Worm (Caenorhabditis elegans) whole organism, late embryonic: Measurements from ENCODE around the gene F10A3.4.

Experiments
- K02D7.2 ChIP-seq: sonication (generic microtip); optimal IDR thresholded peaks from 2 replicates; lab custom pipeline; 2017; ENCODE audit warnings: mild to moderate bottlenecking, missing genetic modification characterization, missing compliant biosample characterization
- K09A11.1 ChIP-seq: sonication (generic microtip); optimal IDR thresholded peaks from 2 replicates; lab custom pipeline; 2017; ENCODE audit warnings: antibody characterized with exemption, mild to moderate bottlenecking, missing genetic modification characterization, missing compliant biosample characterization; ENCODE audit not compliant: insufficient read depth
- Y22D7AL.16 ChIP-seq: sonication (generic microtip); optimal IDR thresholded peaks from 2 replicates; lab custom pipeline; 2016; ENCODE audit warnings: missing genetic modification characterization, missing compliant biosample characterization
- ceh-14 ChIP-seq: sonication (generic microtip); optimal IDR thresholded peaks from 2 replicates; lab custom pipeline; 2016; ENCODE audit warnings: missing genotype, missing genetic modification characterization, missing compliant biosample characterization
- ceh-19 ChIP-seq: fragments of 200-800 bp; sonication (Bioruptor generic); optimal IDR thresholded peaks from 2 replicates; lab custom pipeline; 2018; ENCODE audit warnings: mild to moderate bottlenecking, missing genetic modification characterization, missing compliant biosample characterization
- ceh-2 ChIP-seq: sonication (generic microtip); optimal IDR thresholded peaks from 2 replicates; lab custom pipeline; 2016; ENCODE audit warnings: missing genotype, missing genetic modification characterization, missing compliant biosample characterization
- ceh-22 ChIP-seq: sonication (generic microtip); optimal IDR thresholded peaks from 2 replicates; lab custom pipeline; 2017; ENCODE audit warnings: missing biosample characterization, missing genetic modification characterization
- ceh-24 ChIP-seq: sonication (generic microtip); optimal IDR thresholded peaks from 2 replicates; lab custom pipeline; 2016; ENCODE audit warnings: mild to moderate bottlenecking, missing genetic modification characterization, missing compliant biosample characterization
- ceh-31 ChIP-seq: sonication (generic microtip); optimal IDR thresholded peaks from 2 replicates; lab custom pipeline; 2016; ENCODE audit warnings: missing genetic modification characterization, missing compliant biosample characterization
- ceh-6 ChIP-seq: fragments of 200-800 bp; sonication (Bioruptor generic); optimal IDR thresholded peaks from 2 replicates; lab custom pipeline; 2018; ENCODE audit warnings: mild to moderate bottlenecking, missing genetic modification characterization, missing compliant biosample characterization
- ceh-9 ChIP-seq: sonication (generic microtip); optimal IDR thresholded peaks from 2 replicates; lab custom pipeline; 2016; ENCODE audit warnings: mild to moderate bottlenecking, missing genetic modification characterization, inconsistent platforms, missing compliant biosample characterization
- che-1 ChIP-seq: sonication (generic microtip); optimal IDR thresholded peaks from 2 replicates; lab custom pipeline; 2016; ENCODE audit warnings: mild to moderate bottlenecking, missing genetic modification characterization, missing compliant biosample characterization
- dve-1 ChIP-seq: sonication (generic microtip); optimal IDR thresholded peaks from 2 replicates; lab custom pipeline; 2017; ENCODE audit warnings: antibody characterized with exemption, mild to moderate bottlenecking, missing genetic modification characterization, missing compliant biosample characterization
- ets-4 ChIP-seq: sonication (generic microtip); optimal IDR thresholded peaks from 2 replicates; lab custom pipeline; 2016; ENCODE audit warnings: missing genetic modification characterization, missing compliant biosample characterization
- fax-1 ChIP-seq: sonication (generic microtip); optimal IDR thresholded peaks from 2 replicates; lab custom pipeline; 2016; ENCODE audit warnings: missing genotype, missing genetic modification characterization, missing compliant biosample characterization
- fkh-10 ChIP-seq: fragments of 150-350 bp; optimal IDR thresholded peaks from 2 replicates; lab custom pipeline; 2014; ENCODE audit warnings: missing biosample characterization, missing genetic modification reagents, missing genetic modification characterization
- fkh-6 ChIP-seq: sonication (generic microtip); optimal IDR thresholded peaks from 2 replicates; lab custom pipeline; 2016; ENCODE audit warnings: missing genetic modification characterization, missing compliant biosample characterization
- gmeb-2 ChIP-seq: sonication (generic microtip); optimal IDR thresholded peaks from 2 replicates; lab custom pipeline; 2016; ENCODE audit warnings: missing genetic modification characterization, inconsistent platforms, missing compliant biosample characterization
- hlh-30 ChIP-seq: sonication (generic microtip); optimal IDR thresholded peaks from 2 replicates; lab custom pipeline; 2017; ENCODE audit warnings: antibody characterized with exemption, missing genetic modification characterization, missing compliant biosample characterization; ENCODE audit not compliant: insufficient read depth
- hlh-6 ChIP-seq: sonication (generic microtip); optimal IDR thresholded peaks from 2 replicates; lab custom pipeline; 2016; ENCODE audit warnings: missing genotype, missing genetic modification characterization, missing compliant biosample characterization
- lin-11 ChIP-seq: fragments of 200-800 bp; sonication (Bioruptor generic); optimal IDR thresholded peaks from 2 replicates; lab custom pipeline; 2018; ENCODE audit warnings: mild to moderate bottlenecking, missing genetic modification characterization, missing compliant biosample characterization
- mec-3 ChIP-seq: sonication (generic microtip); optimal IDR thresholded peaks from 2 replicates; lab custom pipeline; 2016; ENCODE audit warnings: borderline replicate concordance, missing genetic modification characterization, missing compliant biosample characterization
- nfya-1 ChIP-seq: sonication (generic microtip); optimal IDR thresholded peaks from 2 replicates; lab custom pipeline; 2017; ENCODE audit warnings: missing genetic modification characterization, mild to moderate bottlenecking, missing compliant biosample characterization, antibody characterized with exemption, moderate library complexity
- nhr-11 ChIP-seq: fragments of 150-350 bp; optimal IDR thresholded peaks from 2 replicates; lab custom pipeline; 2014; ENCODE audit warnings: missing biosample characterization, missing genetic modification characterization
- nhr-232 ChIP-seq: sonication (generic microtip); optimal IDR thresholded peaks from 2 replicates; lab custom pipeline; 2016; ENCODE audit warnings: missing genetic modification characterization, missing compliant biosample characterization
- npax-4 ChIP-seq: sonication (generic microtip); optimal IDR thresholded peaks from 2 replicates; lab custom pipeline; 2016; ENCODE audit warnings: missing genetic modification characterization, missing compliant biosample characterization
- odd-2 ChIP-seq: sonication (generic microtip); optimal IDR thresholded peaks from 2 replicates; lab custom pipeline; 2017; ENCODE audit warnings: antibody characterized with exemption, mild to moderate bottlenecking, missing genetic modification characterization, missing compliant biosample characterization
- pag-3 ChIP-seq: sonication (generic microtip); optimal IDR thresholded peaks from 2 replicates; lab custom pipeline; 2016; ENCODE audit warnings: missing compliant biosample characterization, missing genetic modification characterization, borderline replicate concordance
- pat-9 ChIP-seq: fragments of 200-800 bp; sonication (Bioruptor generic); optimal IDR thresholded peaks from 2 replicates; lab custom pipeline; 2018; ENCODE audit warnings: mild to moderate bottlenecking, missing genetic modification characterization, moderate library complexity, missing compliant biosample characterization
- pha-2 ChIP-seq: sonication (generic microtip); optimal IDR thresholded peaks from 2 replicates; lab custom pipeline; 2017; ENCODE audit warnings: mild to moderate bottlenecking, missing genetic modification characterization, missing compliant biosample characterization
- pqm-1 ChIP-seq: sonication (generic microtip); optimal IDR thresholded peaks from 2 replicates; lab custom pipeline; 2016; ENCODE audit warnings: missing genetic modification characterization, missing compliant biosample characterization
- ref-2 ChIP-seq: sonication (generic microtip); optimal IDR thresholded peaks from 2 replicates; lab custom pipeline; 2016; ENCODE audit warnings: missing genetic modification characterization, missing compliant biosample characterization
- rnt-1 ChIP-seq: sonication (generic microtip); optimal IDR thresholded peaks from 2 replicates; lab custom pipeline; 2016; ENCODE audit warnings: missing genetic modification characterization, missing compliant biosample characterization
- sdc-2 ChIP-seq: sonication (generic microtip); optimal IDR thresholded peaks from 2 replicates; lab custom pipeline; 2016; ENCODE audit warnings: missing genotype, missing genetic modification characterization, missing compliant biosample characterization
- syd-9 ChIP-seq: sonication (generic microtip); optimal IDR thresholded peaks from 2 replicates; lab custom pipeline; 2016; ENCODE audit warnings: mild to moderate bottlenecking, missing genetic modification characterization, moderate library complexity, missing compliant biosample characterization
- tbx-7 ChIP-seq: sonication (generic microtip); optimal IDR thresholded peaks from 2 replicates; lab custom pipeline; 2016; ENCODE audit warnings: missing genotype, missing genetic modification characterization, missing compliant biosample characterization
- unc-55 ChIP-seq: sonication (generic microtip); optimal IDR thresholded peaks from 2 replicates; lab custom pipeline; 2017; ENCODE audit warnings: missing biosample characterization, missing genetic modification reagents, missing genetic modification characterization
- unc-86 ChIP-seq: sonication (generic microtip); optimal IDR thresholded peaks from 2 replicates; lab custom pipeline; 2016; ENCODE audit warnings: missing genetic modification characterization, missing compliant biosample characterization

The F10A3.4 gene

ce11 chrV:16145009-16145408, 3.9 kb upstream of the F10A3.4 start:
- TF ChIP-seq K02D7.2 (tag; lab: Kevin White, UChicago) = no peak
- no peak for TF ChIP-seq unc-55
- no peak for TF ChIP-seq syd-9 (tag; lab: Kevin White, UChicago)
- no peak for TF ChIP-seq rnt-1
- no peak for TF ChIP-seq ceh-31 (tag; lab: Kevin White, UChicago)
- no peak for TF ChIP-seq pha-2 (tag; lab: Kevin White, UChicago)
- no peak for TF ChIP-seq ceh-6 (GFP tag; lab: Kevin White, UChicago)
- no peak for TF ChIP-seq gmeb-2
- no peak for TF ChIP-seq ref-2 (tag; lab: Kevin White, UChicago)
- no peak for TF ChIP-seq ceh-22 (tag; lab: Kevin White, UChicago)
- no peak for TF ChIP-seq mec-3
- no peak for TF ChIP-seq hlh-6 (tag; lab: Kevin White, UChicago)

DNA sequence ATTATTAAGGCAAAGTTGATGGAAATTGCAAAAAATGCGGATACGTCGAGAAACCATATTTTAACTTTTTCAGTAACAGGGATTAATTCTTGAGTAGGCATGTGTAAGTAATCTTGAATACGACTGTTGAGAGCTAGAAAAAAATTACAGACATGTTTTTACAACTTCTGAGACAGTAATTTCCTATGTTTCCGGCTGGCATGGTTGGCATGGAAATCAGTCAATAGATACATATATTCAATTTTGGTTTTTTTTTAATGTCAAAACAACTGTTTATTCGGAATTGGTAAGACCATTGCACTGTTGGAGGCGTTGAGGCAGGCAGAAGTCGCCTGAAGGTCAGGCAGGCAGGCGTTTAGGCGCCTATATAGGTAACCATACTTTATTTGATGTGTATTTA, 4.5 kb downstream of the F10A3.4 start, which contains the start of gene str-254:
Gene str-254, minus strand, starts transcription at position 101 of the 400 bp plus-strand sequence.
- TF ChIP-seq npax-4 (tag; lab: Kevin White, UChicago) = no peak
- no peak for TF ChIP-seq sdc-2 (tag; lab: Kevin White, UChicago)
- TF ChIP-seq fkh-10 (GFP tag; lab: Kevin White, UChicago) = no peak
- TF ChIP-seq ceh-24 = no peak
- TF ChIP-seq unc-86 (tag; lab: Kevin White, UChicago) = no peak
- no peak for TF ChIP-seq odd-2 (tag; lab: Kevin White, UChicago)
- no peak for TF ChIP-seq ceh-19
- TF ChIP-seq K09A11.1 (tag; lab: Kevin White, UChicago) = no peak
- TF ChIP-seq nhr-232 (tag; lab: Kevin White, UChicago) = no peak
- TF ChIP-seq fkh-6 (tag; lab: Kevin White, UChicago) = no peak
- TF ChIP-seq, all 69 proteins: peak for 0

ce11 chrV:16155111-16155510, 6.2 kb downstream of the F10A3.4 start, which contains the start of gene str-97:
Gene str-97, minus strand, starts transcription at chrV:16155211.
- TF ChIP-seq hlh-30 (tag; lab: Kevin White, UChicago) (no peak), nfya-1 (tag; lab: Kevin White, UChicago) (no peak), pqm-1 (tag; lab: Kevin White, UChicago) (no peak), sdc-2 (tag; lab: Kevin White, UChicago) (no peak), unc-55 (no peak), ceh-31 (tag; lab: Kevin White, UChicago) (no peak), tbx-7 (tag; lab: Kevin White, UChicago) (no peak), pat-9 (tag; lab: Kevin White, UChicago) (no peak), fax-1 (tag; lab: Kevin White, UChicago) (no peak), ceh-19 (no peak), syd-9 (tag; lab: Kevin White, UChicago) (no peak), ceh-9 (tag; lab: Kevin White, UChicago) (no peak), fkh-10 (GFP tag; lab: Kevin White, UChicago) (no peak), odd-2 (tag; lab: Kevin White, UChicago) (no peak), ceh-14 (tag; lab: Kevin White, UChicago) (no peak)

- no peak for TF ChIP-seq ets-4
- TF ChIP-seq ceh-2 (tag; lab: Kevin White, UChicago) = no peak
- no peak for TF ChIP-seq nhr-11 (tag; lab: Kevin White, UChicago)
- TF ChIP-seq lin-11 (tag; lab: Kevin White, UChicago) = no peak
- TF ChIP-seq dve-1 (tag; lab: Kevin White, UChicago) = no peak
- TF ChIP-seq Y22D7AL.16 (tag; lab: Kevin White, UChicago) = no peak
- no peak for TF ChIP-seq pag-3 (tag; lab: Kevin White, UChicago)
- no peak for TF ChIP-seq npax-4 (tag; lab: Kevin White, UChicago)
- TF ChIP-seq che-1 = no peak
These were observed 9.5 kb downstream of the F10A3.4 start, which contains the start of gene str-99 for ce11 chrV:16158391-16158790. Gene str-99, minus strand, starts transcription at chrV:16158491.
